Fruit fly (Drosophila melanogaster): ENCODE results near the gene Snx21.

- TF ChIP-seq CG7045 (GFP tag; optimal IDR thresholded peaks at IDR 0.05) = no peak
- TF ChIP-seq cic (GFP tag; optimal IDR thresholded peaks at IDR 0.05) = no peak
- no peak for TF ChIP-seq CG12768 (GFP tag; optimal IDR thresholded peaks at IDR 0.05)
- TF ChIP-seq kay (GFP tag; ENCODE audit: borderline replicate concordance) = no peak
- TF ChIP-seq bab1 (GFP tag; optimal IDR thresholded peaks at IDR 0.05) = no peak
These were observed 41.0 kb downstream of the Snx21 start for dm6 chr2L:2724459-2724858.
